Fruit fly (Drosophila melanogaster): ENCODE data around the gene CG7900.

Gene CG7900

dm6 chr3R:8122198-8122970 is 28.5 kb downstream of the CG7900 start, which contains the start of gene CG7878 (continued):
- TF ChIP-seq CG3065 (GFP tag; optimal IDR thresholded peaks at IDR 0.05) (no peak), grau (tag; optimal IDR thresholded peaks at IDR 0.05) (peak; percentile 53), bab2 (GFP tag; optimal IDR thresholded peaks at IDR 0.05) (peak; percentile 65), NC2β (GFP tag; optimal IDR thresholded peaks at IDR 0.05) (peak; percentile 5), CG11093 (GFP tag; IDR thresholded peaks at IDR 0.05) (no peak), sna (GFP tag; IDR thresholded peaks at IDR 0.05; ENCODE audit: partially characterized antibody) (peak; percentile 67; the same call in 1 of the 2 replicates), Asciz (GFP tag; optimal IDR thresholded peaks at IDR 0.05) (peak; percentile 4), chinmo (GFP tag; IDR thresholded peaks at IDR 0.05; ENCODE audit: partially characterized antibody) (peak; percentile 68; the same call in 1 of the 4 replicates), CG17186 (GFP tag; optimal IDR thresholded peaks at IDR 0.05) (no peak), CG12659 (GFP tag; optimal IDR thresholded peaks at IDR 0.05) (peak; percentile 81), maf-S (GFP tag; optimal IDR thresholded peaks at IDR 0.05) (no peak), CG31388 (GFP tag; optimal IDR thresholded peaks at IDR 0.05) (no peak), CG4617 (GFP tag; optimal IDR thresholded peaks at IDR 0.05; ENCODE audit: borderline replicate concordance) (peak; percentile 42), PHDP (tag; optimal IDR thresholded peaks at IDR 0.05) (peak; percentile 26), ind (GFP tag; optimal IDR thresholded peaks at IDR 0.05) (peak; percentile 67), Deaf1 (tag; optimal IDR thresholded peaks at IDR 0.05) (no peak), CG10959 (GFP tag; IDR thresholded peaks at IDR 0.05) (no peak), CG2712 (tag; optimal IDR thresholded peaks at IDR 0.05) (peak; percentile 55), dm (GFP tag; optimal IDR thresholded peaks at IDR 0.05) (peak; percentile 39), CG14014 (GFP tag; IDR thresholded peaks at IDR 0.05) (peak; percentile 24; the same call in 1 of the 2 replicates), CG2678 (tag; optimal IDR thresholded peaks at IDR 0.05) (peak; percentile 55), CG8281 (tag; optimal IDR thresholded peaks at IDR 0.05) (no peak), dpn (GFP tag; optimal IDR thresholded peaks at IDR 0.05) (peak; percentile 48 to 62), CG3163 (GFP tag; optimal IDR thresholded peaks at IDR 0.05) (no peak), cas (GFP tag; IDR thresholded peaks at IDR 0.05) (0 out of 2 replicates have a peak, but pooled peaks have one; percentile 6), twi (tag; optimal IDR thresholded peaks at IDR 0.05) (peak; percentile 17), Fer1 (GFP tag; optimal IDR thresholded peaks at IDR 0.05) (peak; percentile 36), Atf6 (GFP tag; IDR thresholded peaks at IDR 0.05) (peak; percentile 48; the same call in 1 of the 2 replicates), ken (GFP tag; IDR thresholded peaks at IDR 0.05) (peak; percentile 60; the same call in 2 of the 3 replicates), zen2 (GFP tag; IDR thresholded peaks at IDR 0.05; ENCODE audit: partially characterized antibody) (peak; percentile 67; the same call in 2 of the 3 replicates), Doc3 (GFP tag; IDR thresholded peaks at IDR 0.05; ENCODE audit: partially characterized antibody) (peak; percentile 58; the same call in 1 of the 3 replicates), HHEX (GFP tag; optimal IDR thresholded peaks at IDR 0.05) (no peak), CG3838 (GFP tag; optimal IDR thresholded peaks at IDR 0.05) (no peak), Lpt (GFP tag; optimal IDR thresholded peaks at IDR 0.05) (no peak), Ssrp (tag; optimal IDR thresholded peaks at IDR 0.05) (peak; percentile 34), hbn (GFP tag; IDR thresholded peaks at IDR 0.05; ENCODE audit: partially characterized antibody) (peak; percentile 56), CG8089 (GFP tag; optimal IDR thresholded peaks at IDR 0.05) (no peak), CG6765 (GFP tag; optimal IDR thresholded peaks at IDR 0.05) (no peak), da (GFP tag; optimal IDR thresholded peaks at IDR 0.05) (no peak), Rfx (GFP tag; IDR thresholded peaks at IDR 0.05) (peak; percentile 81), E2f1 (GFP tag; IDR thresholded peaks at IDR 0.05) (peak; percentile 40; the same call in 1 of the 2 replicates), CG7839 (tag; optimal IDR thresholded peaks at IDR 0.05) (peak; percentile 56), crol (GFP tag; IDR thresholded peaks at IDR 0.05) (no peak), CG7745 (tag; optimal IDR thresholded peaks at IDR 0.05) (no peak), ara (GFP tag; IDR thresholded peaks at IDR 0.05) (no peak), CG10267 (tag; optimal IDR thresholded peaks at IDR 0.05) (peak; percentile 66), Awh (GFP tag; IDR thresholded peaks at IDR 0.05) (no peak), Mes4 (GFP tag; optimal IDR thresholded peaks at IDR 0.05) (no peak), B-H2 (GFP tag; optimal IDR thresholded peaks at IDR 0.05) (peak; percentile 42)

Measured in whole organism, embryonic.